Fruit fly (Drosophila melanogaster) whole organism, adult: ENCODE results near the gene Nmnat.

ENCODE experiments used
- CG1620 ChIP-seq: fragments of 200-800 bp; sonication (Bioruptor generic); optimal IDR thresholded peaks from 2 replicates; lab custom pipeline; 2016; ENCODE audit warnings: missing biosample characterization, missing genetic modification characterization
- CG5204 ChIP-seq: fragments of 200-800 bp; sonication (Bioruptor generic); optimal IDR thresholded peaks from 2 replicates; lab custom pipeline; 2016; ENCODE audit warnings: missing biosample characterization, missing genetic modification characterization
- CG7045 ChIP-seq: fragments of 200-800 bp; sonication (Bioruptor generic); optimal IDR thresholded peaks from 2 replicates; lab custom pipeline; 2017; ENCODE audit warnings: missing biosample characterization, mild to moderate bottlenecking, missing genetic modification characterization
- Clk ChIP-seq: fragments of 200-800 bp; sonication (Bioruptor generic); optimal IDR thresholded peaks from 2 replicates; lab custom pipeline; 2017; ENCODE audit warnings: missing biosample characterization, missing genetic modification characterization
- Crg-1 ChIP-seq: fragments of 200-800 bp; sonication (Bioruptor generic); optimal IDR thresholded peaks from 2 replicates; lab custom pipeline; 2016; ENCODE audit warnings: missing biosample characterization, missing genetic modification characterization
- cnc ChIP-seq, 2 experiments: fragments of >200 bp; optimal IDR thresholded peaks; 2 replicates each; lab custom pipeline; 2017
- ovo ChIP-seq: fragments of 200-800 bp; sonication (Bioruptor generic); optimal IDR thresholded peaks from 2 replicates; lab custom pipeline; 2016; ENCODE audit warnings: missing biosample characterization, missing genetic modification characterization
- toe ChIP-seq: fragments of 200-800 bp; sonication (Bioruptor generic); optimal IDR thresholded peaks from 2 replicates; lab custom pipeline; 2016; ENCODE audit warnings: missing biosample characterization, missing genetic modification characterization

dm6 chr3R:24908034-24908433 lies 37.0 kb upstream of the Nmnat start:
- no peak for TF ChIP-seq CG7045 (GFP tag; lab: Kevin White, UChicago)
- no peak for TF ChIP-seq toe
- no peak for TF ChIP-seq CG1620 (GFP tag; lab: Kevin White, UChicago)
- no peak for TF ChIP-seq cnc (optimal IDR thresholded peaks at IDR 0.05; lab: Kevin White, UChicago)
- no peak for TF ChIP-seq CG5204
- TF ChIP-seq Clk (GFP tag; lab: Kevin White, UChicago) = no peak
- no peak for TF ChIP-seq Crg-1
- no peak for TF ChIP-seq ovo (GFP tag; lab: Kevin White, UChicago)
